Worm (Caenorhabditis elegans) whole organism, L4 larva: ENCODE data around the gene F20D6.1.

Experiments used
- ceh-28 ChIP-seq: fragments of 150-350 bp; optimal IDR thresholded peaks from 2 replicates; lab custom pipeline; 2014; ENCODE audit warnings: missing biosample characterization, missing genetic modification reagents, missing genetic modification characterization
- fos-1 ChIP-seq: fragments of 150-350 bp; optimal IDR thresholded peaks from 2 replicates; lab custom pipeline; 2014; ENCODE audit warnings: missing biosample characterization, missing genetic modification characterization
- lin-13 ChIP-seq: fragments of 150-350 bp; optimal IDR thresholded peaks from 2 replicates; lab custom pipeline; 2014; ENCODE audit warnings: missing biosample characterization, missing genetic modification reagents, missing genetic modification characterization
- madf-5 ChIP-seq, 2 experiments: fragments of 200-800 bp; sonication (Bioruptor generic); IDR thresholded peaks; 2 replicates each; pipeline ENCODE4 v1.3.6; 2022; ENCODE audit warnings: missing compliant biosample characterization in 2 of 2, missing genetic modification characterization in 2 of 2
- nhr-111 ChIP-seq: fragments of 200-800 bp; sonication (Bioruptor generic); optimal IDR thresholded peaks from 2 replicates; lab custom pipeline; 2018; ENCODE audit warnings: mild to moderate bottlenecking, missing genetic modification characterization, missing compliant biosample characterization
- pha-4 ChIP-seq, 2 experiments: fragments of 150-350 bp in 1 of 2; fragments of 200-800 bp in 1 of 2; sonication (Bioruptor generic) in 1 of 2; IDR thresholded peaks in 1 of 2; optimal IDR thresholded peaks in 1 of 2; 2 replicates each; pipeline versions ENCODE4 v1.3.6 to Lab custom; 2014 to 2022; ENCODE audit warnings: missing genetic modification characterization in 2 of 2, missing genetic modification reagents in 2 of 2, missing biosample characterization in 1 of 2, missing compliant biosample characterization in 1 of 2

DNA sequence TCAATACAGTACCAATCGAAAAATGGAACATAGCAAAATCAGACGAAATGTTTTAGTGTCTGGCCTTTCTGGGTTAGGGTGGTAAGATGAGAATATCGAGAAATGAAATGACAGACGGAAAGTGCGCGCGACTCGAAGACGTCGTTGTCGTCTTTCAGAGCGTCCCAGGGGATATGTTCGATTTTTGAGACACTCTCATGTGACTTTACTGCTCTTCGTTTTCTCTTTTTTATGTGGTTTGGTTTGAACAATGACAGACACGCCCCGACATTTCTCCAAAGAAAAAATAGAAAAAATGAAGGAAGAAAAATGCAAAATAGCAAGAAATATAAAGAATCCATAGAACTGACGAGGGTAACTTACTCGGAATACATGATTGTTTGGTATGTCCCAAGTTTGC is 20.0 kb downstream of the F20D6.1 start:
- TF ChIP-seq nhr-111 (GFP tag; lab: Kevin White, UChicago) (no peak), lin-13 (GFP tag; lab: Kevin White, UChicago) (no peak), madf-5 (GFP tag; IDR thresholded peaks at IDR 0.05; lab: Robert Waterston, UW) (no peak), fos-1 (tag; lab: Kevin White, UChicago) (no peak), pha-4 (GFP tag; IDR thresholded peaks at IDR 0.05; lab: Robert Waterston, UW) (no peak), pha-4 (tag; optimal IDR thresholded peaks at IDR 0.05; lab: Kevin White, UChicago) (no peak), ceh-28 (tag; lab: Kevin White, UChicago) (no peak)
